Fruit fly (Drosophila melanogaster) whole organism, embryonic: ENCODE data around the gene CG2247.
A peak's percentile ranks its signal among the peaks of the same experiment; 100 is the strongest.

Source experiments
- B-H2 ChIP-seq: fragments of 200-800 bp; sonication (Bioruptor generic); optimal IDR thresholded peaks from 2 replicates; lab custom pipeline; 2018; ENCODE audit warnings: missing biosample characterization, mild to moderate bottlenecking, missing genetic modification characterization
- CG10267 ChIP-seq: fragments of 200-800 bp; sonication (Bioruptor generic); optimal IDR thresholded peaks from 2 replicates; lab custom pipeline; 2018; ENCODE audit warnings: missing biosample characterization, mild to moderate bottlenecking, missing genetic modification characterization, moderate library complexity
- CG10321 ChIP-seq: fragments of 200-800 bp; sonication (Bioruptor generic); IDR thresholded peaks from 2 replicates; pipeline ENCODE4 v1.3.6; 2022; ENCODE audit warnings: missing biosample characterization, missing genetic modification characterization
- CG13123 ChIP-seq: fragments of 200-800 bp; sonication (Bioruptor generic); optimal IDR thresholded peaks from 2 replicates; lab custom pipeline; 2016; ENCODE audit warnings: missing biosample characterization, missing genetic modification characterization
- CG13287 ChIP-seq: fragments of 200-800 bp; sonication (Bioruptor generic); IDR thresholded peaks from 2 replicates; pipeline ENCODE4 v1.3.6; 2022; ENCODE audit warnings: missing biosample characterization, missing genetic modification characterization; ENCODE audit not compliant: partially characterized antibody
- CG14050 ChIP-seq: fragments of 200-800 bp; sonication (Bioruptor generic); IDR thresholded peaks from 3 replicates; pipeline ENCODE4 v1.3.6; 2022; ENCODE audit warnings: missing biosample characterization, missing genetic modification characterization
- CG30431 ChIP-seq: fragments of 200-800 bp; sonication (Bioruptor generic); optimal IDR thresholded peaks from 2 replicates; lab custom pipeline; 2017; ENCODE audit warnings: missing biosample characterization, missing genetic modification characterization
- CG3065 ChIP-seq: fragments of 200-800 bp; sonication (Bioruptor generic); optimal IDR thresholded peaks from 2 replicates; lab custom pipeline; 2016; ENCODE audit warnings: missing biosample characterization, missing genetic modification characterization
- CG32532 ChIP-seq: fragments of 200-800 bp; sonication (Bioruptor generic); IDR thresholded peaks from 2 replicates; pipeline ENCODE4 v1.3.6; 2022; ENCODE audit warnings: missing biosample characterization, missing genetic modification characterization
- CG32767 ChIP-seq: fragments of 200-800 bp; sonication (Bioruptor generic); IDR thresholded peaks from 2 replicates; pipeline ENCODE4 v1.3.6; 2022; ENCODE audit warnings: missing biosample characterization, missing genetic modification characterization
- CG4404 ChIP-seq: fragments of 200-800 bp; sonication (Bioruptor generic); IDR thresholded peaks from 2 replicates; pipeline ENCODE4 v1.3.6; 2022; ENCODE audit warnings: missing biosample characterization, missing genetic modification characterization
- CG4707 ChIP-seq: fragments of 200-800 bp; sonication (Bioruptor generic); optimal IDR thresholded peaks from 2 replicates; lab custom pipeline; 2018; ENCODE audit warnings: missing biosample characterization, mild to moderate bottlenecking, missing genetic modification characterization, moderate library complexity
- CG6654 ChIP-seq: fragments of 200-800 bp; sonication (Bioruptor generic); optimal IDR thresholded peaks from 2 replicates; lab custom pipeline; 2017; ENCODE audit warnings: missing biosample characterization, mild to moderate bottlenecking, missing genetic modification characterization
- CG7928 ChIP-seq: fragments of 200-800 bp; sonication (Bioruptor generic); optimal IDR thresholded peaks from 2 replicates; lab custom pipeline; 2017; ENCODE audit warnings: missing biosample characterization, mild to moderate bottlenecking, missing genetic modification characterization
- CG8290 ChIP-seq, 3 experiments: fragments of 200-800 bp; sonication (Bioruptor generic); optimal IDR thresholded peaks; 2 replicates each; lab custom pipeline; 2016 to 2019; ENCODE audit warnings: missing biosample characterization in 3 of 3, missing genetic modification characterization in 3 of 3, mild to moderate bottlenecking in 2 of 3, moderate library complexity in 1 of 3
- CG8388 ChIP-seq: fragments of 200-800 bp; sonication (Bioruptor generic); optimal IDR thresholded peaks from 2 replicates; lab custom pipeline; 2019; ENCODE audit warnings: missing biosample characterization, mild to moderate bottlenecking, missing genetic modification characterization, moderate library complexity
- CkIIα-i1 ChIP-seq: fragments of 200-800 bp; sonication (Bioruptor generic); IDR thresholded peaks from 2 replicates; pipeline ENCODE4 v1.3.6; 2022; ENCODE audit warnings: missing biosample characterization, missing genetic modification characterization
- Elba2 ChIP-seq: fragments of 200-800 bp; sonication (Bioruptor generic); optimal IDR thresholded peaks from 3 replicates; lab custom pipeline; 2016; ENCODE audit warnings: missing biosample characterization, missing genetic modification characterization
- Jarid2 ChIP-seq: fragments of 200-800 bp; sonication (Bioruptor generic); optimal IDR thresholded peaks from 3 replicates; lab custom pipeline; 2017; ENCODE audit warnings: mild to moderate bottlenecking, missing biosample characterization, missing genetic modification reagents, missing genetic modification characterization
- Kr ChIP-seq: fragments of 200-800 bp; sonication (Bioruptor generic); optimal IDR thresholded peaks from 2 replicates; lab custom pipeline; 2017; ENCODE audit warnings: missing biosample characterization, mild to moderate bottlenecking, missing genetic modification characterization
- Spps ChIP-seq: fragments of 200-800 bp; sonication (Bioruptor generic); optimal IDR thresholded peaks from 2 replicates; lab custom pipeline; 2018; ENCODE audit warnings: missing biosample characterization, mild to moderate bottlenecking, missing genetic modification characterization
- Sry-δ ChIP-seq: fragments of 200-800 bp; sonication (Bioruptor generic); optimal IDR thresholded peaks from 2 replicates; lab custom pipeline; 2016; ENCODE audit warnings: missing biosample characterization, missing genetic modification characterization
- Ssrp ChIP-seq: fragments of 200-800 bp; sonication (Bioruptor generic); optimal IDR thresholded peaks from 2 replicates; lab custom pipeline; 2018; ENCODE audit warnings: missing biosample characterization, mild to moderate bottlenecking, missing genetic modification characterization, moderate library complexity
- TFAM ChIP-seq: fragments of 200-800 bp; sonication (Bioruptor generic); optimal IDR thresholded peaks from 2 replicates; lab custom pipeline; 2017; ENCODE audit warnings: missing biosample characterization, missing genetic modification characterization, inconsistent platforms
- Xbp1 ChIP-seq: fragments of 200-800 bp; sonication (Bioruptor generic); optimal IDR thresholded peaks from 3 replicates; lab custom pipeline; 2016; ENCODE audit warnings: missing biosample characterization, mild to moderate bottlenecking, missing genetic modification characterization
- YL-1 ChIP-seq: fragments of 200-800 bp; sonication (Bioruptor generic); optimal IDR thresholded peaks from 3 replicates; lab custom pipeline; 2017; ENCODE audit warnings: missing biosample characterization, mild to moderate bottlenecking, missing genetic modification characterization
- amos ChIP-seq: fragments of 200-800 bp; sonication (Bioruptor generic); IDR thresholded peaks from 2 replicates; pipeline ENCODE4 v1.3.6; 2022; ENCODE audit warnings: missing biosample characterization, missing genetic modification characterization; ENCODE audit not compliant: partially characterized antibody
- bbx ChIP-seq: fragments of 200-800 bp; sonication (Bioruptor generic); IDR thresholded peaks from 2 replicates; pipeline ENCODE4 v1.3.6; 2022; ENCODE audit warnings: missing biosample characterization, missing genetic modification characterization; ENCODE audit not compliant: partially characterized antibody
- bigmax ChIP-seq: fragments of 200-800 bp; sonication (Bioruptor generic); optimal IDR thresholded peaks from 2 replicates; lab custom pipeline; 2018; ENCODE audit warnings: missing biosample characterization, mild to moderate bottlenecking, missing genetic modification characterization
- chn ChIP-seq: fragments of 200-800 bp; sonication (Bioruptor generic); optimal IDR thresholded peaks from 2 replicates; lab custom pipeline; 2016; ENCODE audit warnings: missing biosample characterization, missing genetic modification characterization
- crol ChIP-seq: fragments of 200-800 bp; sonication (Bioruptor generic); IDR thresholded peaks from 2 replicates; pipeline ENCODE4 v1.3.6; 2022; ENCODE audit warnings: missing biosample characterization, missing genetic modification characterization
- da ChIP-seq: fragments of 200-800 bp; sonication (Bioruptor generic); optimal IDR thresholded peaks from 2 replicates; lab custom pipeline; 2016; ENCODE audit warnings: missing biosample characterization, missing genetic modification characterization
- dan ChIP-seq: fragments of 200-800 bp; sonication (Bioruptor generic); IDR thresholded peaks from 2 replicates; pipeline ENCODE4 v1.3.6; 2022; ENCODE audit warnings: missing biosample characterization, missing genetic modification characterization
- disco-r ChIP-seq: fragments of 200-800 bp; sonication (Bioruptor generic); optimal IDR thresholded peaks from 2 replicates; lab custom pipeline; 2016; ENCODE audit warnings: missing biosample characterization, missing genetic modification characterization
- dpn ChIP-seq, 2 experiments: fragments of 200-800 bp; sonication (Bioruptor generic); optimal IDR thresholded peaks; 3 replicates each; lab custom pipeline; 2016; ENCODE audit warnings: missing biosample characterization in 2 of 2, missing genetic modification characterization in 2 of 2
- emc ChIP-seq: fragments of 200-800 bp; sonication (Bioruptor generic); optimal IDR thresholded peaks from 2 replicates; lab custom pipeline; 2016; ENCODE audit warnings: missing biosample characterization, missing genetic modification characterization
- gro ChIP-seq: fragments of 200-800 bp; sonication (Bioruptor generic); optimal IDR thresholded peaks from 2 replicates; lab custom pipeline; 2016; ENCODE audit warnings: missing biosample characterization, missing genetic modification characterization
- gsb-n ChIP-seq: fragments of 200-800 bp; sonication (Bioruptor generic); optimal IDR thresholded peaks from 3 replicates; lab custom pipeline; 2018; ENCODE audit warnings: missing biosample characterization, mild to moderate bottlenecking, missing genetic modification characterization
- jing ChIP-seq: fragments of 200-800 bp; sonication (Bioruptor generic); optimal IDR thresholded peaks from 2 replicates; lab custom pipeline; 2018; ENCODE audit warnings: missing biosample characterization, mild to moderate bottlenecking, missing genetic modification characterization
- kah ChIP-seq: fragments of 200-800 bp; sonication (Bioruptor generic); optimal IDR thresholded peaks from 2 replicates; lab custom pipeline; 2018; ENCODE audit warnings: missing biosample characterization, mild to moderate bottlenecking, missing genetic modification characterization
- lab ChIP-seq: fragments of 200-800 bp; sonication (Bioruptor generic); optimal IDR thresholded peaks from 3 replicates; lab custom pipeline; 2017; ENCODE audit warnings: missing biosample characterization, missing genetic modification characterization, mild to moderate bottlenecking, moderate library complexity, missing genetic modification reagents
- lbe ChIP-seq: fragments of 200-800 bp; sonication (Bioruptor generic); optimal IDR thresholded peaks from 2 replicates; lab custom pipeline; 2016; ENCODE audit warnings: missing biosample characterization, mild to moderate bottlenecking, missing genetic modification characterization
- lilli ChIP-seq: fragments of 200-800 bp; sonication (Bioruptor generic); optimal IDR thresholded peaks from 3 replicates; lab custom pipeline; 2016; ENCODE audit warnings: missing biosample characterization, missing genetic modification characterization
- peb ChIP-seq: fragments of 200-800 bp; sonication (Bioruptor generic); IDR thresholded peaks from 2 replicates; pipeline ENCODE4 v1.3.6; 2022; ENCODE audit warnings: missing biosample characterization, missing genetic modification characterization
- pho ChIP-seq: fragments of 200-800 bp; sonication (Bioruptor generic); optimal IDR thresholded peaks from 2 replicates; lab custom pipeline; 2016; ENCODE audit warnings: missing biosample characterization, missing genetic modification characterization
- phol ChIP-seq: fragments of 200-800 bp; sonication (Bioruptor generic); optimal IDR thresholded peaks from 3 replicates; lab custom pipeline; 2018; ENCODE audit warnings: missing biosample characterization, mild to moderate bottlenecking, missing genetic modification characterization, moderate library complexity
- sc ChIP-seq, 3 experiments: fragments of >200 bp in 2 of 3; fragments of 200-800 bp in 1 of 3; sonication (Bioruptor generic) in 1 of 3; optimal IDR thresholded peaks; 2 replicates in 2 of 3; 3 replicates in 1 of 3; lab custom pipeline; 2017; ENCODE audit warnings: mild to moderate bottlenecking in 1 of 3, missing biosample characterization in 1 of 3, missing genetic modification characterization in 1 of 3, missing genetic modification reagents in 1 of 3
- sd ChIP-seq: fragments of 200-800 bp; sonication (Bioruptor generic); optimal IDR thresholded peaks from 3 replicates; lab custom pipeline; 2018; ENCODE audit warnings: missing biosample characterization, mild to moderate bottlenecking, missing genetic modification characterization, moderate library complexity
- sima ChIP-seq: fragments of 200-800 bp; sonication (Bioruptor generic); optimal IDR thresholded peaks from 2 replicates; lab custom pipeline; 2016; ENCODE audit warnings: missing biosample characterization, missing genetic modification characterization
- sob ChIP-seq: fragments of 200-800 bp; sonication (Bioruptor generic); IDR thresholded peaks from 2 replicates; pipeline ENCODE4 v1.3.6; 2022; ENCODE audit warnings: missing biosample characterization, missing genetic modification characterization
- tx ChIP-seq: fragments of 200-800 bp; sonication (Bioruptor generic); optimal IDR thresholded peaks from 2 replicates; lab custom pipeline; 2016; ENCODE audit warnings: missing biosample characterization, missing genetic modification characterization

The CG2247 gene

dm6 chrX:11578841-11579240, 32.6 kb downstream of the CG2247 start (continued):
- TF ChIP-seq sd (tag; lab: Kevin White, UChicago) (peak; percentile 96), CG32532 (GFP tag; lab: Robert Waterston, UW) (no peak), CG7928 (GFP tag; lab: Kevin White, UChicago) (peak; percentile 78), bbx (peak; percentile 34; the same call in 1 of the 2 replicates), Xbp1 (no peak), kah (GFP tag; lab: Kevin White, UChicago) (no peak), peb (GFP tag; lab: Robert Waterston, UW) (no peak), CG32767 (GFP tag; lab: Robert Waterston, UW) (no peak), CG13287 (GFP tag; lab: Robert Waterston, UW) (peak; percentile 77), Elba2 (GFP tag; lab: Kevin White, UChicago) (no peak), pho (GFP tag; lab: Kevin White, UChicago) (no peak), gro (no peak), tx (GFP tag; lab: Kevin White, UChicago) (no peak), CG30431 (GFP tag; lab: Kevin White, UChicago) (no peak), lilli (GFP tag; lab: Kevin White, UChicago) (no peak), TFAM (GFP tag; lab: Kevin White, UChicago) (no peak), Kr (GFP tag; lab: Kevin White, UChicago) (no peak), CG10267 (tag; lab: Kevin White, UChicago) (peak; percentile 41), emc (no peak), CG4404 (GFP tag; lab: Robert Waterston, UW) (no peak), sima (no peak), Spps (tag; lab: Kevin White, UChicago) (peak; percentile 13), disco-r (GFP tag; lab: Kevin White, UChicago) (no peak), phol (tag; lab: Kevin White, UChicago) (peak; percentile 13), dan (GFP tag; lab: Robert Waterston, UW) (no peak), B-H2 (GFP tag; lab: Kevin White, UChicago) (no peak), CG8388 (GFP tag; lab: Kevin White, UChicago) (no peak), sob (GFP tag; lab: Robert Waterston, UW) (no peak), CG4707 (GFP tag; lab: Kevin White, UChicago) (no peak), YL-1 (GFP tag; lab: Kevin White, UChicago) (peak; percentile 13), bigmax (GFP tag; lab: Kevin White, UChicago) (no peak), da (GFP tag; lab: Kevin White, UChicago) (no peak), sc (optimal IDR thresholded peaks at IDR 0.05; lab: Kevin White, UChicago) (no peak), sc (GFP tag; optimal IDR thresholded peaks at IDR 0.05; lab: Kevin White, UChicago) (no peak), crol (GFP tag; lab: Robert Waterston, UW) (no peak), lab (GFP tag; lab: Kevin White, UChicago) (no peak), Jarid2 (GFP tag; lab: Kevin White, UChicago) (no peak), Ssrp (tag; lab: Kevin White, UChicago) (no peak), gsb-n (no peak), CG13123 (GFP tag; lab: Kevin White, UChicago) (no peak), dpn (GFP tag; optimal IDR thresholded peaks at IDR 0.05; lab: Kevin White, UChicago) (no peak), lbe (no peak), CkIIα-i1 (GFP tag; lab: Robert Waterston, UW) (no peak), Sry-δ (peak; percentile 32), jing (GFP tag; lab: Kevin White, UChicago) (no peak), CG10321 (GFP tag; lab: Robert Waterston, UW) (no peak), CG3065 (no peak), CG6654 (GFP tag; lab: Kevin White, UChicago) (no peak), amos (GFP tag; lab: Robert Waterston, UW) (peak; percentile 54), CG8290 (GFP tag; optimal IDR thresholded peaks at IDR 0.05; lab: Kevin White, UChicago) (peak; percentile 96), CG8290 (tag; optimal IDR thresholded peaks at IDR 0.05; lab: Kevin White, UChicago) (peak; percentile 86 to 91), chn (no peak), CG14050 (no peak)
